Fruit fly (Drosophila melanogaster): ENCODE data around the gene hd.

dm6 chr3R:5412987-5413386 is 38.2 kb upstream of the hd start:
- TF ChIP-seq OdsH (GFP tag; optimal IDR thresholded peaks at IDR 0.05) = no peak
- TF ChIP-seq lola (GFP tag; optimal IDR thresholded peaks at IDR 0.05) = no peak
- no peak for TF ChIP-seq Jra (GFP tag; optimal IDR thresholded peaks at IDR 0.05)
- no peak for TF ChIP-seq N (GFP tag; optimal IDR thresholded peaks at IDR 0.05)
- TF ChIP-seq woc (GFP tag; optimal IDR thresholded peaks at IDR 0.05) = no peak
- TF ChIP-seq psq (GFP tag; optimal IDR thresholded peaks at IDR 0.05) = no peak
- no peak for TF ChIP-seq CG32264 (GFP tag; optimal IDR thresholded peaks at IDR 0.05)
- TF ChIP-seq jim (GFP tag; optimal IDR thresholded peaks at IDR 0.05) = no peak
- TF ChIP-seq Abd-B (GFP tag; optimal IDR thresholded peaks at IDR 0.05) = no peak

Measured in whole organism, wandering third instar larva.